Fruit fly (Drosophila melanogaster): ENCODE measurements around the gene GatA.

Gene GatA

dm6 chr3R:18985114-18985785, 43.4 kb downstream of the GatA start (continued):
- TF ChIP-seq stwl (tag; optimal IDR thresholded peaks at IDR 0.05) (no peak), Drgx (GFP tag; IDR thresholded peaks at IDR 0.05) (peak; percentile 42; the same call in 1 of the 2 replicates), CG9876 (GFP tag; optimal IDR thresholded peaks at IDR 0.05) (no peak), CG13624 (GFP tag; optimal IDR thresholded peaks at IDR 0.05) (no peak), fd64A (GFP tag; optimal IDR thresholded peaks at IDR 0.05) (no peak), CG8765 (GFP tag; IDR thresholded peaks at IDR 0.05) (no peak), Dref (GFP tag; IDR thresholded peaks at IDR 0.05) (no peak), rib (GFP tag; IDR thresholded peaks at IDR 0.05) (peak; percentile 78), Hr39 (optimal IDR thresholded peaks at IDR 0.05) (no peak), CG31441 (GFP tag; IDR thresholded peaks at IDR 0.05) (no peak), Side (GFP tag; optimal IDR thresholded peaks at IDR 0.05) (no peak), CG17802 (tag; optimal IDR thresholded peaks at IDR 0.05) (no peak), Kr (GFP tag; optimal IDR thresholded peaks at IDR 0.05) (no peak), gt (GFP tag; IDR thresholded peaks at IDR 0.05) (no peak), CG5180 (GFP tag; optimal IDR thresholded peaks at IDR 0.05) (no peak), Atf-2 (GFP tag; optimal IDR thresholded peaks at IDR 0.05) (no peak), CG12659 (GFP tag; optimal IDR thresholded peaks at IDR 0.05) (peak; percentile 23), Mrtf (GFP tag; IDR thresholded peaks at IDR 0.05) (no peak), fd102C (GFP tag; optimal IDR thresholded peaks at IDR 0.05) (no peak), Xrp1 (GFP tag; IDR thresholded peaks at IDR 0.05) (peak; percentile 33; the same call in 1 of the 2 replicates), CG7271 (tag; optimal IDR thresholded peaks at IDR 0.05) (no peak), CG4820 (GFP tag; optimal IDR thresholded peaks at IDR 0.05) (no peak), zfh1 (GFP tag; IDR thresholded peaks at IDR 0.05) (no peak), gsb-n (tag; optimal IDR thresholded peaks at IDR 0.05) (no peak), pho (GFP tag; optimal IDR thresholded peaks at IDR 0.05) (no peak), Pdp1 (GFP tag; optimal IDR thresholded peaks at IDR 0.05) (no peak), CG9817 (tag; optimal IDR thresholded peaks at IDR 0.05) (peak; percentile 26), croc (GFP tag; conservative IDR thresholded peaks at IDR 0.05) (no peak), Oaz (GFP tag; IDR thresholded peaks at IDR 0.05) (no peak), caup (GFP tag; optimal IDR thresholded peaks at IDR 0.05; ENCODE audit: severe bottlenecking) (peak; percentile 34), Oli (tag; optimal IDR thresholded peaks at IDR 0.05) (no peak), CG11695 (GFP tag; IDR thresholded peaks at IDR 0.05) (no peak), CG14965 (GFP tag; optimal IDR thresholded peaks at IDR 0.05; ENCODE audit: borderline replicate concordance) (no peak), bab2 (GFP tag; optimal IDR thresholded peaks at IDR 0.05) (no peak), Ets97D (GFP tag; optimal IDR thresholded peaks at IDR 0.05) (no peak), slp2 (GFP tag; optimal IDR thresholded peaks at IDR 0.05) (no peak), CG1233 (GFP tag; optimal IDR thresholded peaks at IDR 0.05) (peak; percentile 45), sc (optimal IDR thresholded peaks at IDR 0.05) (no peak), sc (GFP tag; optimal IDR thresholded peaks at IDR 0.05) (no peak), CG6689 (GFP tag; IDR thresholded peaks at IDR 0.05) (0 out of 2 replicates have a peak, but pooled peaks have one; percentile 7), Dfd (GFP tag; optimal IDR thresholded peaks at IDR 0.05) (no peak), CHES-1-like (GFP tag; optimal IDR thresholded peaks at IDR 0.05) (no peak), pnt (GFP tag; optimal IDR thresholded peaks at IDR 0.05) (no peak), ab (GFP tag; optimal IDR thresholded peaks at IDR 0.05) (no peak), CG2120 (GFP tag; optimal IDR thresholded peaks at IDR 0.05) (peak; percentile 76), insv (GFP tag; optimal IDR thresholded peaks at IDR 0.05) (no peak), CG8388 (GFP tag; optimal IDR thresholded peaks at IDR 0.05) (no peak), pros (GFP tag; optimal IDR thresholded peaks at IDR 0.05) (no peak), CG12236 (GFP tag; optimal IDR thresholded peaks at IDR 0.05) (no peak), nerfin-1 (tag; optimal IDR thresholded peaks at IDR 0.05) (no peak), CG10959 (GFP tag; IDR thresholded peaks at IDR 0.05) (no peak)
